Worm (Caenorhabditis elegans) whole organism, mixed stage, embryonic: ENCODE results near the gene aakb-2.

Source experiments
- M03D4.4 ChIP-seq: sonication (generic microtip); optimal IDR thresholded peaks from 2 replicates; lab custom pipeline; 2017; ENCODE audit warnings: mild to moderate bottlenecking, missing genetic modification characterization, missing compliant biosample characterization
- bed-3 ChIP-seq: fragments of 200-800 bp; sonication (Bioruptor generic); optimal IDR thresholded peaks from 3 replicates; lab custom pipeline; 2018; ENCODE audit warnings: mild to moderate bottlenecking, missing genetic modification characterization, moderate library complexity, missing compliant biosample characterization
- blmp-1 ChIP-seq: fragments of 150-350 bp; optimal IDR thresholded peaks from 2 replicates; lab custom pipeline; 2014; ENCODE audit warnings: missing biosample characterization, missing genetic modification characterization
- elt-1 ChIP-seq: sonication (generic microtip); optimal IDR thresholded peaks from 2 replicates; lab custom pipeline; 2017; ENCODE audit warnings: missing genetic modification characterization, mild to moderate bottlenecking, missing compliant biosample characterization, antibody characterized with exemption, moderate library complexity, borderline replicate concordance; ENCODE audit not compliant: insufficient read depth
- elt-3 ChIP-seq: fragments of 150-350 bp; optimal IDR thresholded peaks from 2 replicates; lab custom pipeline; 2014; ENCODE audit warnings: missing biosample characterization, missing genetic modification characterization
- hlh-1 ChIP-seq: fragments of 150-350 bp; optimal IDR thresholded peaks from 2 replicates; lab custom pipeline; 2014; ENCODE audit warnings: missing biosample characterization, missing genetic modification reagents, missing genetic modification characterization
- lin-13 ChIP-seq: fragments of 150-350 bp; optimal IDR thresholded peaks from 2 replicates; lab custom pipeline; 2014; ENCODE audit warnings: missing biosample characterization, missing genetic modification characterization
- lsy-2 ChIP-seq: fragments of 150-350 bp; optimal IDR thresholded peaks from 2 replicates; lab custom pipeline; 2014; ENCODE audit warnings: missing biosample characterization, missing genetic modification characterization
- mep-1 ChIP-seq: fragments of 150-350 bp; optimal IDR thresholded peaks from 2 replicates; lab custom pipeline; 2017; ENCODE audit warnings: missing biosample characterization, missing genetic modification reagents, missing genetic modification characterization, inconsistent platforms
- nhr-237 ChIP-seq: fragments of 150-350 bp; optimal IDR thresholded peaks from 2 replicates; lab custom pipeline; 2014; ENCODE audit warnings: missing biosample characterization, missing genetic modification characterization
- nhr-28 ChIP-seq: fragments of 150-350 bp; optimal IDR thresholded peaks from 2 replicates; lab custom pipeline; 2014; ENCODE audit warnings: missing biosample characterization, missing genetic modification characterization

ce11 chrIII:11231969-11232368 lies 5.0 kb upstream of the aakb-2 start, which contains the start of gene elo-8:
- no peak for TF ChIP-seq lsy-2 (tag; lab: Kevin White, UChicago)
- no peak for TF ChIP-seq mep-1 (tag; lab: Kevin White, UChicago)
- TF ChIP-seq M03D4.4 (tag; lab: Kevin White, UChicago), result no peak
- TF ChIP-seq lin-13, result no peak
- TF ChIP-seq hlh-1 (tag; lab: Kevin White, UChicago), result no peak
- TF ChIP-seq elt-1 (tag; lab: Kevin White, UChicago), result no peak
- no peak for TF ChIP-seq nhr-237 (tag; lab: Kevin White, UChicago)
- no peak for TF ChIP-seq bed-3 (GFP tag; lab: Kevin White, UChicago)
- no peak for TF ChIP-seq blmp-1 (tag; lab: Kevin White, UChicago)
- no peak for TF ChIP-seq nhr-28 (tag; lab: Kevin White, UChicago)
- no peak for TF ChIP-seq elt-3 (tag; lab: Kevin White, UChicago)
